Fruit fly (Drosophila melanogaster): ENCODE data around the gene Ubr1.

Ubr1 gene

DNA sequence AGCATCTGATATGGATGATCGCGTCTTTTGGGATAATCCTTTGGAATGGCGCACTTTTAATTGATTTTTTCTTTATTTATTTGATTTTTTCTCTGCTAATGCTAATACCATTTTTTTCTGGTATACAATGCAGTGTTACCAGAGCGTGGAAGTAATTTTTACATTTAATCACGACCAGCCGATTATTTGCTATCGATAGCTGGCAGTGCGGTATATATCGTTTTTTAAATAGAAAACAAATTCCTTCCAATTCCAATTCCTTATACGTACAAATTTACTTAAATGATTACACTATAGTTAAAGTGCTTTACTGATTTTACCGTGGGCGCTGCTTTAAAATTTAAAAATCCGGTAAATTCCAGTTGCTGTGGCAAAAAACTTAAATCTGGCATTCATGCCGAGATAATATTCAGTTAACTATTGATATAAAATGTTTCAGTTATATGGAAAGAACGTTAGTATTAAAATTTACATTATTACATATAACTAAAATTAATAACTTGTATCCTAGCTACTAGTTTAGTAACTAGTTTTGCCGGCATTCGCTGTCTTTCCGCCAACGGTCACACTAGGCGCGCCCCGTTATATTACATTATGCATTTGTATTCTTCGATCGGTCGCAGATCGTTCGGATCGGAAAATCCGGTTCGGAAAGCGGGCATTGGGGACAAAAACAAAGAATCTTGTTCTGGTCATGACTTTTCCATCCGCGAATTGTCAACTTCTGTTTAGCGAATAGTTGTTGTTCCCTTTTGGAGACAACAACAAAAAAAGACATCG lies 25.6 kb downstream of the Ubr1 start, which contains the start of the genes CG13001 and RhoGAP15B (continued):
- TF ChIP-seq CG13624 (GFP tag; optimal IDR thresholded peaks at IDR 0.05) (no peak), Atf-2 (GFP tag; optimal IDR thresholded peaks at IDR 0.05) (no peak), BEAF-32 (GFP tag; optimal IDR thresholded peaks at IDR 0.05) (peak; percentile 90), CG10321 (GFP tag; IDR thresholded peaks at IDR 0.05) (no peak), sna (GFP tag; IDR thresholded peaks at IDR 0.05; ENCODE audit: partially characterized antibody) (peak; percentile 36; the same call in 1 of the 2 replicates), CG2712 (tag; optimal IDR thresholded peaks at IDR 0.05) (no peak), CG4404 (GFP tag; IDR thresholded peaks at IDR 0.05) (no peak), CrebB (tag; optimal IDR thresholded peaks at IDR 0.05) (no peak), pfk (GFP tag; optimal IDR thresholded peaks at IDR 0.05) (no peak), CG17359 (tag; optimal IDR thresholded peaks at IDR 0.05) (no peak), Xrp1 (GFP tag; IDR thresholded peaks at IDR 0.05) (no peak), CG17612 (GFP tag; IDR thresholded peaks at IDR 0.05) (no peak), pita (GFP tag; optimal IDR thresholded peaks at IDR 0.05) (no peak), Scr (GFP tag; IDR thresholded peaks at IDR 0.05; ENCODE audit: partially characterized antibody) (peak; percentile 81), Myb (GFP tag; optimal IDR thresholded peaks at IDR 0.05) (no peak), maf-S (GFP tag; optimal IDR thresholded peaks at IDR 0.05) (no peak), CG2202 (tag; optimal IDR thresholded peaks at IDR 0.05) (no peak), Lpt (GFP tag; optimal IDR thresholded peaks at IDR 0.05) (no peak), CG8281 (tag; optimal IDR thresholded peaks at IDR 0.05) (no peak), nmo (GFP tag; optimal IDR thresholded peaks at IDR 0.05) (peak; percentile 20), lov (optimal IDR thresholded peaks at IDR 0.05) (no peak), lov (GFP tag; IDR thresholded peaks at IDR 0.05) (no peak), CG17385 (GFP tag; optimal IDR thresholded peaks at IDR 0.05) (no peak), CG16815 (GFP tag; optimal IDR thresholded peaks at IDR 0.05) (no peak), ERR (GFP tag; optimal IDR thresholded peaks at IDR 0.05) (no peak), gem (tag; optimal IDR thresholded peaks at IDR 0.05) (peak; percentile 6), CG13296 (GFP tag; optimal IDR thresholded peaks at IDR 0.05) (no peak), ap (GFP tag; IDR thresholded peaks at IDR 0.05) (no peak), zf30C (GFP tag; optimal IDR thresholded peaks at IDR 0.05) (no peak), dimm (GFP tag; IDR thresholded peaks at IDR 0.05) (no peak), sisA (GFP tag; IDR thresholded peaks at IDR 0.05) (no peak), yki (optimal IDR thresholded peaks at IDR 0.05) (no peak), CG7963 (GFP tag; IDR thresholded peaks at IDR 0.05; ENCODE audit: partially characterized antibody) (peak; percentile 61), run (tag; optimal IDR thresholded peaks at IDR 0.05) (no peak), CG9932 (GFP tag; IDR thresholded peaks at IDR 0.05) (no peak), rib (GFP tag; IDR thresholded peaks at IDR 0.05) (peak; percentile 32; the same call in 1 of the 2 replicates), CG42726 (GFP tag; IDR thresholded peaks at IDR 0.05; ENCODE audit: partially characterized antibody) (peak; percentile 80), Lhr (GFP tag; optimal IDR thresholded peaks at IDR 0.05) (no peak), CG13287 (GFP tag; IDR thresholded peaks at IDR 0.05; ENCODE audit: partially characterized antibody) (peak; percentile 70), trem (tag; optimal IDR thresholded peaks at IDR 0.05) (peak; percentile 36), Doc2 (GFP tag; IDR thresholded peaks at IDR 0.05) (no peak), CG17802 (tag; optimal IDR thresholded peaks at IDR 0.05) (no peak), fru (optimal IDR thresholded peaks at IDR 0.05) (no peak), CG18599 (GFP tag; optimal IDR thresholded peaks at IDR 0.05) (no peak), CG10654 (GFP tag; optimal IDR thresholded peaks at IDR 0.05) (no peak), emc (GFP tag; optimal IDR thresholded peaks at IDR 0.05) (no peak), Tbp (GFP tag; optimal IDR thresholded peaks at IDR 0.05) (no peak), CG15696 (tag; optimal IDR thresholded peaks at IDR 0.05) (no peak), corto (GFP tag; optimal IDR thresholded peaks at IDR 0.05) (no peak), CG8765 (GFP tag; IDR thresholded peaks at IDR 0.05) (no peak), eyg (GFP tag; optimal IDR thresholded peaks at IDR 0.05) (no peak)

Measured in whole organism, embryonic.